Worm (Caenorhabditis elegans) whole organism, L2 larva: ENCODE data around the gene srx-34.

Source experiments
- C34F6.9 ChIP-seq: fragments of 150-350 bp; optimal IDR thresholded peaks from 2 replicates; lab custom pipeline; 2014; ENCODE audit warnings: missing biosample characterization, missing genetic modification characterization
- snpc-4 ChIP-seq: fragments of 150-350 bp; optimal IDR thresholded peaks from 2 replicates; lab custom pipeline; 2014; ENCODE audit warnings: missing biosample characterization, missing genetic modification characterization

DNA sequence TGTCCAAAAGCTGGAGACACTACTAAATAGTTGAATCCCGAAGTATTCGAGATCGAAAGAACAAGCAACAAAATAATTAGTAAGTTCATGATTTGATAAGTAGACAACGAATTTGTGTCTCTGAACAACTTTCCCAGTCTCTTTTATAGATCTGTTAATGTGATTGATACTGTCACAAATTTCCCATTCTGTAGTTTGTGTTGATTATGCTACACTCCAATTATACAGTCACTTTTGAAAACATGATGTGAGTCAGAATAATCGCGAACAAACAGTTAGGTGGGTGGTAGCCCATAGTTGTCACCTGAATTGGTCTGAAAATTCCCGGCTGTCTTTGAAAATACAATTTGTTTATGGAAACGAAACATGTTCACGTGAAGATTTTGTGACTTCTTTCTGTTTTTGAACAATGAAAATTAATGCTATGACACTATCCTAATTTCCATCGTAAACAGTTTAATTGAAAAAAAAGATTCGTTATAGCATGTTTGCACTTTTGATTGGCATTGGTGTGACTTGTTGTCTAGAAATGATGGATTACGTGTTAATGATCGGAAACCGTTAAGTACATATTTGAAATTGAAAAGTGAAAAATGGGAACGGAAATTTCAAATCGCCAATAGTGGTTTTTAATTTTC is 43.5 kb upstream of the srx-34 start, which contains the start of gene ugt-41:
- TF ChIP-seq C34F6.9 (tag; lab: Kevin White, UChicago): no peak
- TF ChIP-seq snpc-4 (tag; lab: Kevin White, UChicago): no peak
